Worm (Caenorhabditis elegans) whole organism, young adult: ENCODE measurements around the gene Y111B2A.12.

ENCODE experiments used
- Y79H2A.3 ChIP-seq: fragments of 200-800 bp; sonication (Bioruptor generic); conservative IDR thresholded peaks from 2 replicates; pipeline ENCODE4 v1.3.6; 2022; ENCODE audit warnings: missing genetic modification reagents, missing genetic modification characterization, missing compliant biosample characterization
- ama-1 ChIP-seq, 3 experiments: fragments of 150-350 bp in 1 of 3; sonication (generic microtip) in 2 of 3; optimal IDR thresholded peaks; 2 replicates each; lab custom pipeline; 2014 to 2018; ENCODE audit warnings: missing biosample characterization in 2 of 3, missing genetic modification characterization in 2 of 3, missing genetic modification reagents in 2 of 3
- atf-7 ChIP-seq: sonication (generic microtip); optimal IDR thresholded peaks from 2 replicates; lab custom pipeline; 2017; ENCODE audit warnings: mild to moderate bottlenecking, missing genetic modification characterization, missing compliant biosample characterization
- chd-7 ChIP-seq: sonication (generic microtip); optimal IDR thresholded peaks from 2 replicates; lab custom pipeline; 2016; ENCODE audit warnings: mild to moderate bottlenecking, missing genetic modification characterization, moderate library complexity, missing compliant biosample characterization
- dox-1 ChIP-seq: fragments of 200-800 bp; sonication (Bioruptor generic); IDR thresholded peaks from 2 replicates; pipeline ENCODE4 v1.3.6; 2022; ENCODE audit warnings: missing genetic modification reagents, missing genetic modification characterization, missing compliant biosample characterization
- lin-35 ChIP-seq, 3 experiments: fragments of 150-350 bp in 2 of 3; sonication (generic microtip) in 1 of 3; optimal IDR thresholded peaks; 2 replicates each; lab custom pipeline; 2014 to 2018; ENCODE audit warnings: missing biosample characterization in 3 of 3, missing genetic modification characterization in 3 of 3, missing genetic modification reagents in 3 of 3
- lsl-1 ChIP-seq: fragments of 200-800 bp; sonication (Bioruptor generic); optimal IDR thresholded peaks from 2 replicates; lab custom pipeline; 2018; ENCODE audit warnings: mild to moderate bottlenecking, missing genetic modification characterization, moderate library complexity, missing compliant biosample characterization
- madf-10 ChIP-seq: sonication (generic microtip); optimal IDR thresholded peaks from 2 replicates; lab custom pipeline; 2016; ENCODE audit warnings: mild to moderate bottlenecking, missing genetic modification characterization, missing compliant biosample characterization
- madf-8 ChIP-seq: fragments of 200-800 bp; sonication (Bioruptor generic); conservative IDR thresholded peaks from 2 replicates; pipeline ENCODE4 v1.3.6; 2022; ENCODE audit warnings: missing genetic modification reagents, missing genetic modification characterization, missing compliant biosample characterization
- nhr-90 ChIP-seq: sonication (generic microtip); optimal IDR thresholded peaks from 2 replicates; lab custom pipeline; 2016; ENCODE audit warnings: missing genotype, mild to moderate bottlenecking, missing genetic modification characterization, missing compliant biosample characterization
- sea-2 ChIP-seq: fragments of 200-800 bp; sonication (Bioruptor generic); IDR thresholded peaks from 2 replicates; pipeline ENCODE4 v1.3.6; 2022; ENCODE audit warnings: missing genetic modification characterization, missing compliant biosample characterization
- snpc-4 ChIP-seq, 5 experiments: fragments of 150-350 bp in 1 of 5; sonication (generic microtip) in 4 of 5; optimal IDR thresholded peaks; 2 replicates each; lab custom pipeline; 2014 to 2018; ENCODE audit warnings: missing genetic modification characterization in 5 of 5, missing biosample characterization in 3 of 5, antibody characterized with exemption in 2 of 5, mild to moderate bottlenecking in 2 of 5, missing compliant biosample characterization in 2 of 5, missing genotype in 2 of 5, moderate library complexity in 2 of 5, missing genetic modification reagents in 1 of 5
- unc-130 ChIP-seq: sonication (generic microtip); optimal IDR thresholded peaks from 2 replicates; lab custom pipeline; 2016; ENCODE audit warnings: missing genetic modification reagents, missing genetic modification characterization, missing compliant biosample characterization

ce11 chrIII:12591923-12592322 lies 17.2 kb upstream of the Y111B2A.12 start:
- no peak for TF ChIP-seq dox-1 (GFP tag; lab: Robert Waterston, UW)
- no peak for TF ChIP-seq sea-2 (GFP tag; lab: Robert Waterston, UW)
- no peak for TF ChIP-seq Y79H2A.3 (GFP tag; lab: Robert Waterston, UW)
- no peak for TF ChIP-seq unc-130
- no peak for TF ChIP-seq madf-8 (GFP tag; lab: Robert Waterston, UW)
- no peak for TF ChIP-seq nhr-90 (tag; lab: Kevin White, UChicago)
- TF ChIP-seq snpc-4 (GFP tag; optimal IDR thresholded peaks at IDR 0.05; lab: Kevin White, UChicago), result no peak
- TF ChIP-seq snpc-4 (tag; optimal IDR thresholded peaks at IDR 0.05; lab: Kevin White, UChicago), result no peak
- no peak for TF ChIP-seq madf-10 (tag; lab: Kevin White, UChicago)
- no peak for TF ChIP-seq chd-7 (tag; lab: Kevin White, UChicago)
- TF ChIP-seq lsl-1, result no peak
- TF ChIP-seq ama-1 (optimal IDR thresholded peaks at IDR 0.05; lab: Kevin White, UChicago), result no peak
- TF ChIP-seq ama-1 (GFP tag; optimal IDR thresholded peaks at IDR 0.05; lab: Kevin White, UChicago), result no peak
- no peak for TF ChIP-seq lin-35 (GFP tag; optimal IDR thresholded peaks at IDR 0.05; lab: Kevin White, UChicago)
- no peak for TF ChIP-seq atf-7 (tag; lab: Kevin White, UChicago)
